Worm (Caenorhabditis elegans): ENCODE results near the gene W02B3.3.

- no peak for TF ChIP-seq ham-2 (GFP tag; optimal IDR thresholded peaks at IDR 0.05)
- no peak for TF ChIP-seq pha-4 (tag; optimal IDR thresholded peaks at IDR 0.05)
- no peak for TF ChIP-seq mab-5 (tag; optimal IDR thresholded peaks at IDR 0.05)
- TF ChIP-seq nhr-237 (tag; optimal IDR thresholded peaks at IDR 0.05) = no peak
- TF ChIP-seq unc-39 (tag; optimal IDR thresholded peaks at IDR 0.05) = no peak
- no peak for TF ChIP-seq elt-1 (tag; optimal IDR thresholded peaks at IDR 0.05; ENCODE audit: borderline replicate concordance, insufficient read depth)
- no peak for TF ChIP-seq unc-62 (GFP tag; optimal IDR thresholded peaks at IDR 0.05)
- no peak for TF ChIP-seq snpc-4 (tag; optimal IDR thresholded peaks at IDR 0.05)
- TF ChIP-seq nhr-76 (tag; optimal IDR thresholded peaks at IDR 0.05) = no peak
- no peak for TF ChIP-seq nhr-12 (tag; optimal IDR thresholded peaks at IDR 0.05)
- no peak for TF ChIP-seq ceh-43 (GFP tag; optimal IDR thresholded peaks at IDR 0.05)
- no peak for TF ChIP-seq mep-1 (tag; optimal IDR thresholded peaks at IDR 0.05)
- no peak for TF ChIP-seq nhr-28 (tag; optimal IDR thresholded peaks at IDR 0.05)
- TF ChIP-seq lin-13 (tag; optimal IDR thresholded peaks at IDR 0.05) = no peak
Observed at ce11 chrIII:641759-642158, 26.5 kb downstream of the W02B3.3 start, which contains the start of gene W06E11.1.
